Worm (Caenorhabditis elegans) whole organism, L1 larva: ENCODE data around the gene Y51A2A.6.

Source experiments
- C04F5.9 ChIP-seq: sonication (generic microtip); optimal IDR thresholded peaks from 2 replicates; lab custom pipeline; 2016; ENCODE audit warnings: missing genetic modification characterization, missing compliant biosample characterization
- C34B4.2 ChIP-seq: sonication (generic microtip); optimal IDR thresholded peaks from 2 replicates; lab custom pipeline; 2017; ENCODE audit warnings: mild to moderate bottlenecking, missing genetic modification characterization, missing compliant biosample characterization
- Y116A8C.19 ChIP-seq: sonication (generic microtip); optimal IDR thresholded peaks from 2 replicates; lab custom pipeline; 2016; ENCODE audit warnings: missing compliant biosample characterization, missing genetic modification characterization, borderline replicate concordance
- aha-1 ChIP-seq: fragments of 150-350 bp; optimal IDR thresholded peaks from 2 replicates; lab custom pipeline; 2014; ENCODE audit warnings: missing biosample characterization, missing genetic modification characterization
- aly-2 ChIP-seq: fragments of 150-350 bp; optimal IDR thresholded peaks from 2 replicates; lab custom pipeline; 2014; ENCODE audit warnings: missing biosample characterization, missing genetic modification characterization
- ceh-63 ChIP-seq: fragments of 200-800 bp; sonication (Bioruptor generic); optimal IDR thresholded peaks from 2 replicates; lab custom pipeline; 2018; ENCODE audit warnings: mild to moderate bottlenecking, missing genetic modification characterization, missing compliant biosample characterization
- ceh-8 ChIP-seq: fragments of 200-800 bp; sonication (Bioruptor generic); optimal IDR thresholded peaks from 2 replicates; lab custom pipeline; 2018; ENCODE audit warnings: mild to moderate bottlenecking, missing genetic modification characterization, moderate library complexity, missing compliant biosample characterization
- dsc-1 ChIP-seq: sonication (generic microtip); optimal IDR thresholded peaks from 2 replicates; lab custom pipeline; 2016; ENCODE audit warnings: mild to moderate bottlenecking, missing genetic modification characterization, missing compliant biosample characterization
- efl-1 ChIP-seq, 4 experiments: fragments of 150-350 bp; optimal IDR thresholded peaks in 3 of 4; peaks in 1 of 4; 1 replicate in 1 of 4; 2 replicates in 3 of 4; lab custom pipeline; 2014; ENCODE audit warnings: missing biosample characterization in 2 of 4, missing genetic modification characterization in 2 of 4, missing genetic modification reagents in 2 of 4
- efl-3 ChIP-seq: fragments of 200-800 bp; sonication (Bioruptor generic); optimal IDR thresholded peaks from 2 replicates; lab custom pipeline; 2018; ENCODE audit warnings: mild to moderate bottlenecking, missing genetic modification characterization, missing compliant biosample characterization
- elt-3 ChIP-seq, 6 experiments: fragments of 150-350 bp in 1 of 6; sonication (generic microtip); optimal IDR thresholded peaks; 2 replicates each; lab custom pipeline; 2017 to 2018; ENCODE audit warnings: missing biosample characterization in 6 of 6, missing genetic modification characterization in 6 of 6, inconsistent platforms in 1 of 6
- ets-5 ChIP-seq: fragments of 200-800 bp; sonication (Bioruptor generic); IDR thresholded peaks from 2 replicates; pipeline ENCODE4 v1.3.6; 2022; ENCODE audit warnings: missing genetic modification characterization, missing compliant biosample characterization
- fkh-4 ChIP-seq: sonication (generic microtip); optimal IDR thresholded peaks from 2 replicates; lab custom pipeline; 2016; ENCODE audit warnings: missing compliant biosample characterization, missing genetic modification characterization, borderline replicate concordance
- fkh-8 ChIP-seq: sonication (generic microtip); optimal IDR thresholded peaks from 2 replicates; lab custom pipeline; 2016; ENCODE audit warnings: mild to moderate bottlenecking, missing genetic modification characterization, missing compliant biosample characterization
- hlh-17 ChIP-seq: fragments of 200-800 bp; sonication (Bioruptor generic); optimal IDR thresholded peaks from 2 replicates; lab custom pipeline; 2018; ENCODE audit warnings: missing genetic modification characterization, mild to moderate bottlenecking, missing compliant biosample characterization, moderate library complexity, borderline replicate concordance
- hlh-4 ChIP-seq: sonication (generic microtip); optimal IDR thresholded peaks from 2 replicates; lab custom pipeline; 2016; ENCODE audit warnings: mild to moderate bottlenecking, missing genetic modification characterization, missing compliant biosample characterization
- isw-1 ChIP-seq: fragments of 200-800 bp; sonication (Bioruptor generic); IDR thresholded peaks from 2 replicates; pipeline ENCODE4 v1.3.6; 2022; ENCODE audit warnings: missing genetic modification characterization, missing compliant biosample characterization
- lin-35 ChIP-seq, 2 experiments: fragments of 150-350 bp; optimal IDR thresholded peaks; 2 replicates each; lab custom pipeline; 2014; ENCODE audit warnings: missing biosample characterization in 2 of 2, missing genetic modification characterization in 2 of 2, missing genetic modification reagents in 2 of 2
- lir-3 ChIP-seq: sonication (generic microtip); optimal IDR thresholded peaks from 2 replicates; lab custom pipeline; 2016; ENCODE audit warnings: mild to moderate bottlenecking, missing genetic modification characterization, moderate library complexity, missing compliant biosample characterization; ENCODE audit not compliant: poor library complexity
- lsy-2 ChIP-seq, 2 experiments: fragments of 150-350 bp; optimal IDR thresholded peaks; 2 replicates each; lab custom pipeline; 2014; ENCODE audit warnings: missing biosample characterization in 2 of 2, missing genetic modification characterization in 2 of 2
- mdl-1 ChIP-seq, 2 experiments: fragments of 150-350 bp; optimal IDR thresholded peaks; 2 replicates each; lab custom pipeline; 2014 to 2017; ENCODE audit warnings: missing biosample characterization in 2 of 2, missing genetic modification characterization in 2 of 2, inconsistent platforms in 1 of 2
- mef-2 ChIP-seq: fragments of 150-350 bp; optimal IDR thresholded peaks from 2 replicates; lab custom pipeline; 2014; ENCODE audit warnings: missing biosample characterization, missing genetic modification characterization
- mep-1 ChIP-seq: fragments of 150-350 bp; optimal IDR thresholded peaks from 2 replicates; lab custom pipeline; 2014; ENCODE audit warnings: missing biosample characterization, missing genetic modification characterization
- nhr-19 ChIP-seq: fragments of 200-800 bp; sonication (Bioruptor generic); conservative IDR thresholded peaks from 2 replicates; pipeline ENCODE4 v1.3.6; 2022; ENCODE audit warnings: missing genetic modification characterization, missing compliant biosample characterization
- nhr-20 ChIP-seq: sonication (generic microtip); optimal IDR thresholded peaks from 2 replicates; lab custom pipeline; 2016; ENCODE audit warnings: mild to moderate bottlenecking, missing genetic modification characterization, missing compliant biosample characterization
- nhr-237 ChIP-seq: fragments of 150-350 bp; optimal IDR thresholded peaks from 2 replicates; lab custom pipeline; 2014; ENCODE audit warnings: missing biosample characterization, missing genetic modification characterization
- nhr-71 ChIP-seq: sonication (generic microtip); optimal IDR thresholded peaks from 2 replicates; lab custom pipeline; 2016; ENCODE audit warnings: mild to moderate bottlenecking, missing genetic modification characterization, moderate library complexity, missing compliant biosample characterization
- nhr-84 ChIP-seq: sonication (generic microtip); optimal IDR thresholded peaks from 2 replicates; lab custom pipeline; 2017; ENCODE audit warnings: missing biosample characterization, missing genetic modification characterization
- nhr-85 ChIP-seq: sonication (generic microtip); peaks from one replicate; lab custom pipeline; 2016; ENCODE audit warnings: missing genetic modification characterization, inconsistent platforms, missing compliant biosample characterization
- pax-3 ChIP-seq: fragments of 200-800 bp; sonication (Bioruptor generic); optimal IDR thresholded peaks from 2 replicates; lab custom pipeline; 2018; ENCODE audit warnings: mild to moderate bottlenecking, missing genetic modification characterization, moderate library complexity, missing compliant biosample characterization
- pqm-1 ChIP-seq: sonication (generic microtip); optimal IDR thresholded peaks from 3 replicates; lab custom pipeline; 2017; ENCODE audit warnings: missing biosample characterization, missing genetic modification characterization
- snu-23 ChIP-seq: sonication (generic microtip); optimal IDR thresholded peaks from 2 replicates; lab custom pipeline; 2016; ENCODE audit warnings: missing genetic modification characterization, missing compliant biosample characterization
- swsn-7 ChIP-seq: sonication (generic microtip); optimal IDR thresholded peaks from 2 replicates; lab custom pipeline; 2016; ENCODE audit warnings: missing genetic modification characterization, missing compliant biosample characterization
- tbx-2 ChIP-seq: sonication (generic microtip); optimal IDR thresholded peaks from 2 replicates; lab custom pipeline; 2016; ENCODE audit warnings: missing genetic modification characterization, missing compliant biosample characterization
- tlp-1 ChIP-seq: fragments of 150-350 bp; optimal IDR thresholded peaks from 2 replicates; lab custom pipeline; 2014; ENCODE audit warnings: missing biosample characterization, missing genetic modification characterization
- unc-30 ChIP-seq: sonication (generic microtip); optimal IDR thresholded peaks from 2 replicates; lab custom pipeline; 2017; ENCODE audit warnings: missing biosample characterization, missing genetic modification characterization
- unc-98 ChIP-seq: fragments of 200-800 bp; sonication (Bioruptor generic); IDR thresholded peaks from 2 replicates; pipeline ENCODE4 v1.3.6; 2022; ENCODE audit warnings: missing genetic modification characterization, missing compliant biosample characterization
- vab-15 ChIP-seq: sonication (generic microtip); optimal IDR thresholded peaks from 2 replicates; lab custom pipeline; 2017; ENCODE audit warnings: missing genotype, mild to moderate bottlenecking, missing genetic modification characterization, missing compliant biosample characterization
- zag-1 ChIP-seq: fragments of 150-350 bp; optimal IDR thresholded peaks from 2 replicates; lab custom pipeline; 2014; ENCODE audit warnings: missing biosample characterization, missing genetic modification characterization
- zip-4 ChIP-seq: fragments of 200-800 bp; sonication (Bioruptor generic); optimal IDR thresholded peaks from 2 replicates; lab custom pipeline; 2018; ENCODE audit warnings: mild to moderate bottlenecking, missing genetic modification characterization, moderate library complexity, missing compliant biosample characterization

Gene Y51A2A.6

DNA sequence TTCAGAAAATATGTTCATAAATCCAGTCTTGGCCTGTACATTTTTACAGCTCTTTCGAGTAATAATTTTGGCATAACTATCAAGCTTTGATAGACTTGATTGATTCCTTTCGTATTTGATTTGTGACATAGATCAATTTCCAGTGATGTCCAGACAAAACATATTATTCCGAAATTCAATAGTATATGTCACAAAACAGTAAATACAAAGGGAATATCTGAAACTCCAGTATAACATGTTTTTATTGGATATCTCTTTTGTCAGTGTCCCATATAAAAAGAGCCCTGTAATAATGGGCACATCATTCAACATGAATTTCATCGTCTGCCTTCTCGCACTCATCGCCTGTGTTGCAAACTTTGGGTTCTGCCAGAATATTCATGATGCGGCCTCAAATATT, 11.9 kb upstream of the Y51A2A.6 start, which contains the start of gene Y51A2A.4:
Gene Y51A2A.4 (plus strand): TSS at position 301 of the 400 bp plus-strand sequence.
- no peak for TF ChIP-seq efl-1 (optimal IDR thresholded peaks at IDR 0.05; lab: Kevin White, UChicago)
- TF ChIP-seq efl-1 (GFP tag; optimal IDR thresholded peaks at IDR 0.05 in 1 of 2; lab: Kevin White, UChicago) = peak in 1 of 2 experiments; percentile 38
- no peak for TF ChIP-seq hlh-17 (GFP tag; lab: Kevin White, UChicago)

DNA sequence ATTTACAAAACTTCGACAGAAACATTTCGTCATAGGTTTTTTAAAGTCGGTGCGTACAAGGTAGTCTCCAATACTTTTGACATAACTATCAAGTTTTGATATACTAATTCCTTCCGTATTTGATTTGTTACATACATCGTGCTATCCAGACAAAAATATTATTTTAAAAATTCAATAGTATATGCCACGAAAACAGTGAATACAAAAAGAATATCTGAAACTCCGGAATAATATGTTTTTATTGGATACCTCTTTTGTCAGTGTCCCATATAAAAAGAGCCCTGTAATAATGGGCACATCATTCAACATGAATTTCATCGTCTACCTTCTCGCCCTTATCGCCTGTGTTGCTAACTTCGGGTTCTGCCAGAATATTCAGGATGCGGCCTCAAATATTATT, 10.2 kb upstream of the Y51A2A.6 start, which contains the start of gene Y51A2A.12:
Gene Y51A2A.12 (plus strand): TSS at position 301 of the 400 bp plus-strand sequence.
- no peak for TF ChIP-seq nhr-85 (tag; lab: Kevin White, UChicago)
- TF ChIP-seq elt-3 (tag; optimal IDR thresholded peaks at IDR 0.05; lab: Kevin White, UChicago) = no peak
- TF ChIP-seq tbx-2 (tag; lab: Kevin White, UChicago) = no peak
- no peak for TF ChIP-seq ceh-8 (GFP tag; lab: Kevin White, UChicago)
- TF ChIP-seq pqm-1 (tag; lab: Kevin White, UChicago) = no peak
- TF ChIP-seq nhr-237 = no peak
- TF ChIP-seq lir-3 (tag; lab: Kevin White, UChicago) = no peak
- TF ChIP-seq nhr-84 (tag; lab: Kevin White, UChicago) = no peak
- no peak for TF ChIP-seq pax-3 (tag; lab: Kevin White, UChicago)
- TF ChIP-seq aly-2 (tag; lab: Kevin White, UChicago) = no peak
- no peak for TF ChIP-seq efl-3 (GFP tag; lab: Kevin White, UChicago)
- no peak for TF ChIP-seq Y116A8C.19 (tag; lab: Kevin White, UChicago)
- no peak for TF ChIP-seq unc-30
- no peak for TF ChIP-seq aha-1
- TF ChIP-seq vab-15 (tag; lab: Kevin White, UChicago) = no peak

- TF ChIP-seq mep-1 (tag; lab: Kevin White, UChicago) = no peak
- no peak for TF ChIP-seq hlh-4 (tag; lab: Kevin White, UChicago)
- TF ChIP-seq tlp-1 (tag; lab: Kevin White, UChicago) = no peak
- no peak for TF ChIP-seq ceh-8 (GFP tag; lab: Kevin White, UChicago)
- TF ChIP-seq fkh-8 (tag; lab: Kevin White, UChicago) = no peak
- no peak for TF ChIP-seq nhr-19
- TF ChIP-seq mef-2 (tag; lab: Kevin White, UChicago) = no peak
- TF ChIP-seq nhr-20 = no peak
- no peak for TF ChIP-seq C04F5.9 (tag; lab: Kevin White, UChicago)
- TF ChIP-seq ceh-63 = no peak
- no peak for TF ChIP-seq swsn-7 (tag; lab: Kevin White, UChicago)
- no peak for TF ChIP-seq unc-98
- TF ChIP-seq fkh-4 (tag; lab: Kevin White, UChicago) = no peak
- TF ChIP-seq dsc-1 (tag; lab: Kevin White, UChicago) = no peak
- TF ChIP-seq C34B4.2 (tag; lab: Kevin White, UChicago) = no peak
- no peak for TF ChIP-seq mdl-1 (tag; optimal IDR thresholded peaks at IDR 0.05; lab: Kevin White, UChicago)
These were observed 4.0 kb upstream of the Y51A2A.6 start, which contains the start of gene Y51A2A.5 for ce11 chrV:18298506-18298905. TSS of gene Y51A2A.5 (plus strand) at chrV:18298806.

DNA sequence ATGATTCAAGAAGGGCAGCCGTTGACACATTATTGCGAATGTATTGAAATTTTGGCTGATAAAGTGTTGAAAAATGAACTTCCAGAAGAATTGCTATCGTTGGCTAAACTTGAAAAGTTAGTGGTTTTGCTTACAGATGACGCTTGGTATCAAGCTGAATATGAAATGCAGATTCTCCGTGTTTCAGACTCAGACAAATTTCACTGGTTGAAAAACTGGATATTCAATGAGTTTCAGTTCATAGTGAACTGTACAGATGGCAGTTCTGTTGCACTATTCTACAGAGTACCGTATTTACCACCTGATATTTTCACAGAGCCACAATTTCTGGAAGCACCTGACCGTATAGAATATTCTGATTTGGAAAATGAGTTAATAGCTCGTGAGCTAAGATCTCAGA, 3.2 kb upstream of the Y51A2A.6 start:
- TF ChIP-seq isw-1 (GFP tag; lab: Robert Waterston, UW) (no peak), lsy-2 (tag; optimal IDR thresholded peaks at IDR 0.05; lab: Kevin White, UChicago) (no peak), lin-35 (GFP tag; optimal IDR thresholded peaks at IDR 0.05; lab: Kevin White, UChicago) (no peak), fkh-8 (tag; lab: Kevin White, UChicago) (no peak)

DNA sequence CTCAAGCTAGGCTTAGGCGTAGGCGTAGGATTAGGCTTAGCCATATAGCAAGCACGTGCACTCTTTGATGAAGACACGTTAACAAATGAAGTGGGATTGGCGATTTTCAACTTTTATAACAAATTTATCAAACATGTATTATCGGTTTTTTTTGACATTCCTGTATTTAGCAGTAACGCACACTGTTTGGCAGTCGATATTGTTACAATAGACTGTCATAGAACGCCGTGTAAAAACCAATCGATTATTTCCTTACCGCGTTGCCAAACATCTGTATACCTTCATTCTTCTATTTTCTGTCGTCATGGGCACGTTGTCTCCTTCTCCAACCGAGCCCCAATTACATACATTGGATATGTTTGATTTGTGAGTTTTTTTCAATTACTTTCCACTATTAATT, 15.8 kb downstream of the Y51A2A.6 start, which contains the start of gene fbxb-119:
Gene fbxb-119 (plus strand): TSS at position 301 of the 400 bp plus-strand sequence.
- TF ChIP-seq nhr-85 (tag; lab: Kevin White, UChicago) (no peak), ets-5 (no peak), pax-3 (tag; lab: Kevin White, UChicago) (no peak), lin-35 (GFP tag; optimal IDR thresholded peaks at IDR 0.05; lab: Kevin White, UChicago) (no peak), nhr-237 (no peak), snu-23 (no peak), nhr-19 (no peak), nhr-71 (no peak), mep-1 (tag; lab: Kevin White, UChicago) (no peak), nhr-84 (tag; lab: Kevin White, UChicago) (no peak), zag-1 (tag; lab: Kevin White, UChicago) (no peak), zip-4 (GFP tag; lab: Kevin White, UChicago) (no peak)
